Fruit fly (Drosophila melanogaster) whole organism, embryonic: ENCODE measurements around the gene CG43901.

ENCODE experiments used
- Aef1 ChIP-seq: fragments of 200-800 bp; sonication (Bioruptor generic); IDR thresholded peaks from 3 replicates; pipeline ENCODE4 v1.3.6; 2022; ENCODE audit warnings: missing biosample characterization, missing genetic modification characterization
- Blimp-1 ChIP-seq: fragments of 200-800 bp; sonication (Bioruptor generic); optimal IDR thresholded peaks from 3 replicates; lab custom pipeline; 2018; ENCODE audit warnings: missing biosample characterization, missing genetic modification characterization, mild to moderate bottlenecking, moderate library complexity, missing genetic modification reagents
- CG10274 ChIP-seq: fragments of 200-800 bp; sonication (Bioruptor generic); optimal IDR thresholded peaks from 3 replicates; lab custom pipeline; 2017; ENCODE audit warnings: missing biosample characterization, mild to moderate bottlenecking, missing genetic modification characterization
- CG11398 ChIP-seq: fragments of 200-800 bp; sonication (Bioruptor generic); optimal IDR thresholded peaks from 2 replicates; lab custom pipeline; 2016; ENCODE audit warnings: missing biosample characterization, missing genetic modification characterization
- CG12299 ChIP-seq: fragments of 200-800 bp; sonication (Bioruptor generic); optimal IDR thresholded peaks from 2 replicates; lab custom pipeline; 2018; ENCODE audit warnings: missing biosample characterization, mild to moderate bottlenecking, missing genetic modification characterization
- CG14965 ChIP-seq: fragments of 200-800 bp; sonication (Bioruptor generic); optimal IDR thresholded peaks from 2 replicates; lab custom pipeline; 2016; ENCODE audit warnings: missing biosample characterization, missing genetic modification characterization, borderline replicate concordance
- CG15011 ChIP-seq: fragments of 200-800 bp; sonication (Bioruptor generic); optimal IDR thresholded peaks from 3 replicates; lab custom pipeline; 2018; ENCODE audit warnings: missing biosample characterization, mild to moderate bottlenecking, missing genetic modification characterization
- CG2678 ChIP-seq: fragments of 200-800 bp; sonication (Bioruptor generic); optimal IDR thresholded peaks from 3 replicates; lab custom pipeline; 2019; ENCODE audit warnings: missing biosample characterization, mild to moderate bottlenecking, missing genetic modification characterization, moderate library complexity
- CG33213 ChIP-seq: fragments of 200-800 bp; sonication (Bioruptor generic); optimal IDR thresholded peaks from 3 replicates; lab custom pipeline; 2016; ENCODE audit warnings: missing biosample characterization, missing genetic modification characterization
- CG5180 ChIP-seq: fragments of 200-800 bp; sonication (Bioruptor generic); optimal IDR thresholded peaks from 3 replicates; lab custom pipeline; 2017; ENCODE audit warnings: missing biosample characterization, missing genetic modification characterization, mild to moderate bottlenecking, moderate library complexity, missing genetic modification reagents
- CG6813 ChIP-seq: fragments of 200-800 bp; sonication (Bioruptor generic); optimal IDR thresholded peaks from 2 replicates; lab custom pipeline; 2017; ENCODE audit warnings: missing biosample characterization, missing genetic modification characterization, mild to moderate bottlenecking, moderate library complexity, missing genetic modification reagents
- CG8290 ChIP-seq, 3 experiments: fragments of 200-800 bp; sonication (Bioruptor generic); optimal IDR thresholded peaks; 2 replicates each; lab custom pipeline; 2016 to 2019; ENCODE audit warnings: missing biosample characterization in 3 of 3, missing genetic modification characterization in 3 of 3, mild to moderate bottlenecking in 2 of 3, moderate library complexity in 1 of 3
- CG8765 ChIP-seq: fragments of 200-800 bp; sonication (Bioruptor generic); IDR thresholded peaks from 2 replicates; pipeline ENCODE4 v1.3.6; 2022; ENCODE audit warnings: missing biosample characterization, missing genetic modification characterization
- CTCF ChIP-seq: fragments of 200-800 bp; sonication (Bioruptor generic); optimal IDR thresholded peaks from 2 replicates; lab custom pipeline; 2017; ENCODE audit warnings: missing biosample characterization, mild to moderate bottlenecking, missing genetic modification characterization, moderate library complexity
- Camta ChIP-seq: fragments of 200-800 bp; sonication (Bioruptor generic); optimal IDR thresholded peaks from 2 replicates; lab custom pipeline; 2016; ENCODE audit warnings: missing biosample characterization, missing genetic modification characterization
- Dip3 ChIP-seq: fragments of 200-800 bp; sonication (Bioruptor generic); optimal IDR thresholded peaks from 3 replicates; lab custom pipeline; 2016; ENCODE audit warnings: missing biosample characterization, missing genetic modification characterization
- Elba2 ChIP-seq: fragments of 200-800 bp; sonication (Bioruptor generic); optimal IDR thresholded peaks from 3 replicates; lab custom pipeline; 2016; ENCODE audit warnings: missing biosample characterization, missing genetic modification characterization
- Fer1 ChIP-seq: fragments of 200-800 bp; sonication (Bioruptor generic); optimal IDR thresholded peaks from 2 replicates; lab custom pipeline; 2017; ENCODE audit warnings: missing biosample characterization, mild to moderate bottlenecking, missing genetic modification characterization
- Hr3 ChIP-seq: fragments of 200-800 bp; sonication (Bioruptor generic); optimal IDR thresholded peaks from 3 replicates; lab custom pipeline; 2016; ENCODE audit warnings: missing biosample characterization, missing genetic modification characterization
- Hr78 ChIP-seq, 2 experiments: fragments of 200-800 bp in 1 of 2; fragments of >200 bp in 1 of 2; sonication (Bioruptor generic) in 1 of 2; optimal IDR thresholded peaks; 2 replicates each; lab custom pipeline; 2017 to 2019; ENCODE audit warnings: missing biosample characterization in 2 of 2, missing genetic modification characterization in 2 of 2, mild to moderate bottlenecking in 1 of 2, moderate library complexity in 1 of 2
- Lpt ChIP-seq: fragments of >200 bp; optimal IDR thresholded peaks from 2 replicates; lab custom pipeline; 2018; ENCODE audit warnings: missing biosample characterization, missing genetic modification characterization
- Max ChIP-seq: fragments of 200-800 bp; sonication (Bioruptor generic); optimal IDR thresholded peaks from 2 replicates; lab custom pipeline; 2016; ENCODE audit warnings: missing biosample characterization, mild to moderate bottlenecking, missing genetic modification characterization
- Nf-YC ChIP-seq: fragments of 200-800 bp; optimal IDR thresholded peaks from 3 replicates; lab custom pipeline; 2019; ENCODE audit warnings: missing biosample characterization, mild to moderate bottlenecking, missing genetic modification characterization, moderate library complexity
- Trl ChIP-seq, 3 experiments: fragments of >200 bp in 2 of 3; fragments of 200-800 bp in 1 of 3; sonication (Bioruptor generic) in 1 of 3; optimal IDR thresholded peaks; 2 replicates in 1 of 3; 3 replicates in 2 of 3; lab custom pipeline; 2016 to 2017; ENCODE audit warnings: missing biosample characterization in 1 of 3, missing genetic modification characterization in 1 of 3
- YL-1 ChIP-seq: fragments of 200-800 bp; sonication (Bioruptor generic); optimal IDR thresholded peaks from 3 replicates; lab custom pipeline; 2017; ENCODE audit warnings: missing biosample characterization, mild to moderate bottlenecking, missing genetic modification characterization
- ato ChIP-seq: fragments of 200-800 bp; sonication (Bioruptor generic); IDR thresholded peaks from 2 replicates; pipeline ENCODE4 v1.3.6; 2022; ENCODE audit warnings: missing biosample characterization, missing genetic modification characterization; ENCODE audit not compliant: partially characterized antibody
- bcd ChIP-seq: fragments of 200-800 bp; sonication (Bioruptor generic); optimal IDR thresholded peaks from 2 replicates; lab custom pipeline; 2017; ENCODE audit warnings: missing biosample characterization, mild to moderate bottlenecking, missing genetic modification characterization
- bigmax ChIP-seq: fragments of 200-800 bp; sonication (Bioruptor generic); optimal IDR thresholded peaks from 2 replicates; lab custom pipeline; 2018; ENCODE audit warnings: missing biosample characterization, mild to moderate bottlenecking, missing genetic modification characterization
- bsh ChIP-seq, 2 experiments: fragments of 200-800 bp; sonication (Bioruptor generic); optimal IDR thresholded peaks; 2 replicates each; lab custom pipeline; 2017 to 2018; ENCODE audit warnings: mild to moderate bottlenecking in 2 of 2, missing biosample characterization in 2 of 2, missing genetic modification characterization in 2 of 2, moderate library complexity in 1 of 2
- btn ChIP-seq: fragments of 200-800 bp; sonication (Bioruptor generic); optimal IDR thresholded peaks from 2 replicates; lab custom pipeline; 2016; ENCODE audit warnings: missing biosample characterization, missing genetic modification characterization
- cato ChIP-seq: fragments of 200-800 bp; sonication (Bioruptor generic); optimal IDR thresholded peaks from 2 replicates; lab custom pipeline; 2016; ENCODE audit warnings: missing biosample characterization, missing genetic modification characterization, borderline replicate concordance
- da ChIP-seq: fragments of 200-800 bp; sonication (Bioruptor generic); optimal IDR thresholded peaks from 2 replicates; lab custom pipeline; 2016; ENCODE audit warnings: missing biosample characterization, missing genetic modification characterization
- dati ChIP-seq: fragments of 200-800 bp; sonication (Bioruptor generic); IDR thresholded peaks from 2 replicates; pipeline ENCODE4 v1.3.6; 2022; ENCODE audit warnings: missing biosample characterization, missing genetic modification characterization
- dmrt99B ChIP-seq: fragments of 200-800 bp; sonication (Bioruptor generic); optimal IDR thresholded peaks from 2 replicates; lab custom pipeline; 2018; ENCODE audit warnings: missing biosample characterization, mild to moderate bottlenecking, missing genetic modification characterization, moderate library complexity
- en ChIP-seq: fragments of 200-800 bp; sonication (Bioruptor generic); optimal IDR thresholded peaks from 2 replicates; lab custom pipeline; 2016; ENCODE audit warnings: missing biosample characterization, missing genetic modification characterization
- fd96Cb ChIP-seq: fragments of 200-800 bp; sonication (Bioruptor generic); optimal IDR thresholded peaks from 2 replicates; lab custom pipeline; 2018; ENCODE audit warnings: missing biosample characterization, mild to moderate bottlenecking, missing genetic modification characterization, moderate library complexity
- fru ChIP-seq: fragments of >200 bp; optimal IDR thresholded peaks from 2 replicates; lab custom pipeline; 2017
- gcm2 ChIP-seq: fragments of 200-800 bp; sonication (Bioruptor generic); optimal IDR thresholded peaks from 2 replicates; lab custom pipeline; 2016; ENCODE audit warnings: missing biosample characterization, missing genetic modification characterization
- h ChIP-seq: fragments of >200 bp; optimal IDR thresholded peaks from 2 replicates; lab custom pipeline; 2017
- hbn ChIP-seq: fragments of 200-800 bp; sonication (Bioruptor generic); IDR thresholded peaks from 2 replicates; pipeline ENCODE4 v1.3.6; 2022; ENCODE audit warnings: missing biosample characterization, missing genetic modification characterization; ENCODE audit not compliant: partially characterized antibody
- jigr1 ChIP-seq: fragments of 200-800 bp; sonication (Bioruptor generic); IDR thresholded peaks from 3 replicates; pipeline ENCODE4 v1.3.6; 2022; ENCODE audit warnings: missing biosample characterization, missing genetic modification characterization
- klu ChIP-seq: fragments of 200-800 bp; sonication (Bioruptor generic); IDR thresholded peaks from 2 replicates; pipeline ENCODE4 v1.3.6; 2022; ENCODE audit warnings: missing biosample characterization, missing genetic modification characterization
- knrl ChIP-seq: fragments of 200-800 bp; sonication (Bioruptor generic); IDR thresholded peaks from 3 replicates; pipeline ENCODE4 v1.3.6; 2022; ENCODE audit warnings: missing biosample characterization, missing genetic modification characterization; ENCODE audit not compliant: partially characterized antibody
- lmd ChIP-seq: fragments of 200-800 bp; sonication (Bioruptor generic); IDR thresholded peaks from 2 replicates; pipeline ENCODE4 v1.3.6; 2022; ENCODE audit warnings: missing biosample characterization, missing genetic modification characterization
- luna ChIP-seq: fragments of 200-800 bp; sonication (Bioruptor generic); optimal IDR thresholded peaks from 2 replicates; lab custom pipeline; 2016; ENCODE audit warnings: missing biosample characterization, missing genetic modification characterization
- peb ChIP-seq: fragments of 200-800 bp; sonication (Bioruptor generic); IDR thresholded peaks from 2 replicates; pipeline ENCODE4 v1.3.6; 2022; ENCODE audit warnings: missing biosample characterization, missing genetic modification characterization
- psq ChIP-seq: fragments of 200-800 bp; sonication (Bioruptor generic); optimal IDR thresholded peaks from 2 replicates; lab custom pipeline; 2017; ENCODE audit warnings: missing biosample characterization, missing genetic modification characterization
- salm ChIP-seq: fragments of 200-800 bp; sonication (Bioruptor generic); optimal IDR thresholded peaks from 2 replicates; lab custom pipeline; 2018; ENCODE audit warnings: missing biosample characterization, mild to moderate bottlenecking, missing genetic modification characterization
- sens ChIP-seq: fragments of 200-800 bp; sonication (Bioruptor generic); peaks from one replicate; lab custom pipeline; 2016; ENCODE audit warnings: missing biosample characterization, missing genetic modification characterization
- tin ChIP-seq: fragments of 200-800 bp; sonication (Bioruptor generic); optimal IDR thresholded peaks from 3 replicates; lab custom pipeline; 2016; ENCODE audit warnings: missing biosample characterization, missing genetic modification characterization
- trh ChIP-seq: fragments of 200-800 bp; sonication (Bioruptor generic); optimal IDR thresholded peaks from 2 replicates; lab custom pipeline; 2016; ENCODE audit warnings: missing biosample characterization, missing genetic modification characterization

CG43901 gene

dm6 chrX:10936599-10936998 lies 31.0 kb downstream of the CG43901 start (continued):
- TF ChIP-seq ato (GFP tag; lab: Robert Waterston, UW) (no peak), h (no peak), CG8765 (no peak), Max (GFP tag; lab: Kevin White, UChicago) (peak; percentile 59), bsh (GFP tag; optimal IDR thresholded peaks at IDR 0.05; lab: Kevin White, UChicago) (peak in 1 of 2 experiments; percentile 89), Lpt (GFP tag; lab: Kevin White, UChicago) (no peak), fd96Cb (tag; lab: Kevin White, UChicago) (peak; percentile 84), Camta (GFP tag; lab: Kevin White, UChicago) (peak; percentile 76), CG14965 (GFP tag; lab: Kevin White, UChicago) (peak; percentile 42), lmd (peak; percentile 80), bigmax (no peak), fru (lab: Kevin White, UChicago) (no peak), CG15011 (GFP tag; lab: Kevin White, UChicago) (peak; percentile 54), Elba2 (GFP tag; lab: Kevin White, UChicago) (no peak), dmrt99B (tag; lab: Kevin White, UChicago) (peak; percentile 93), CG2678 (peak; percentile 92), luna (GFP tag; lab: Kevin White, UChicago) (no peak), cato (GFP tag; lab: Kevin White, UChicago) (peak; percentile 58), Hr3 (peak; percentile 61), CG5180 (GFP tag; lab: Kevin White, UChicago) (peak; percentile 77), btn (GFP tag; lab: Kevin White, UChicago) (peak; percentile 58), CTCF (GFP tag; lab: Kevin White, UChicago) (peak; percentile 32), da (GFP tag; lab: Kevin White, UChicago) (no peak), salm (peak; percentile 83), sens (GFP tag; lab: Kevin White, UChicago) (peak; percentile 96), knrl (GFP tag; lab: Robert Waterston, UW) (no peak), jigr1 (peak; percentile 21; the same call in 1 of the 3 replicates), Hr78 (GFP tag; optimal IDR thresholded peaks at IDR 0.05; lab: Kevin White, UChicago) (peak in 1 of 2 experiments; percentile 74), Blimp-1 (peak; percentile 77), gcm2 (GFP tag; lab: Kevin White, UChicago) (peak; percentile 7), bcd (peak; percentile 75), peb (GFP tag; lab: Robert Waterston, UW) (peak; percentile 69; the same call in 1 of the 2 replicates), Fer1 (GFP tag; lab: Kevin White, UChicago) (peak; percentile 87), CG10274 (GFP tag; lab: Kevin White, UChicago) (peak; percentile 36), CG33213 (GFP tag; lab: Kevin White, UChicago) (peak; percentile 74), en (GFP tag; lab: Kevin White, UChicago) (peak; percentile 83), Dip3 (peak; percentile 65), Nf-YC (tag; lab: Kevin White, UChicago) (peak; percentile 79), CG6813 (GFP tag; lab: Kevin White, UChicago) (peak; percentile 72), klu (GFP tag; lab: Robert Waterston, UW) (peak; percentile 45; the same call in 1 of the 2 replicates), dati (GFP tag; lab: Robert Waterston, UW) (peak; percentile 65), psq (GFP tag; lab: Kevin White, UChicago) (no peak), Aef1 (GFP tag; lab: Robert Waterston, UW) (peak; percentile 86), CG8290 (GFP tag; optimal IDR thresholded peaks at IDR 0.05; lab: Kevin White, UChicago) (peak; percentile 56), CG8290 (tag; optimal IDR thresholded peaks at IDR 0.05; lab: Kevin White, UChicago) (peak in 1 of 2 experiments; percentile 93), CG11398 (GFP tag; lab: Kevin White, UChicago) (peak; percentile 74), tin (GFP tag; lab: Kevin White, UChicago) (peak; percentile 79), Trl (optimal IDR thresholded peaks at IDR 0.05; lab: Kevin White, UChicago) (no peak), Trl (GFP tag; optimal IDR thresholded peaks at IDR 0.05; lab: Kevin White, UChicago) (peak; percentile 83), CG12299 (tag; lab: Kevin White, UChicago) (peak; percentile 63), trh (peak; percentile 37), YL-1 (peak; percentile 13), hbn (GFP tag; lab: Robert Waterston, UW) (no peak)
